Fruit fly (Drosophila melanogaster) whole organism, embryonic: ENCODE results near the gene comm.

ENCODE experiments used
- CG1602 ChIP-seq: fragments of 200-800 bp; sonication (Bioruptor generic); optimal IDR thresholded peaks from 3 replicates; lab custom pipeline; 2016; ENCODE audit warnings: missing biosample characterization, missing genetic modification characterization
- CG3163 ChIP-seq: fragments of 200-800 bp; sonication (Bioruptor generic); optimal IDR thresholded peaks from 3 replicates; lab custom pipeline; 2016; ENCODE audit warnings: missing biosample characterization, missing genetic modification characterization
- CG32767 ChIP-seq: fragments of 200-800 bp; sonication (Bioruptor generic); IDR thresholded peaks from 2 replicates; pipeline ENCODE4 v1.3.6; 2022; ENCODE audit warnings: missing biosample characterization, missing genetic modification characterization
- CG4404 ChIP-seq: fragments of 200-800 bp; sonication (Bioruptor generic); IDR thresholded peaks from 2 replicates; pipeline ENCODE4 v1.3.6; 2022; ENCODE audit warnings: missing biosample characterization, missing genetic modification characterization
- D ChIP-seq, 2 experiments: fragments of 200-800 bp in 1 of 2; fragments of >200 bp in 1 of 2; sonication (Bioruptor generic) in 1 of 2; optimal IDR thresholded peaks; 2 replicates in 1 of 2; 3 replicates in 1 of 2; lab custom pipeline; 2017; ENCODE audit warnings: mild to moderate bottlenecking in 1 of 2, missing biosample characterization in 1 of 2, missing genetic modification characterization in 1 of 2, missing genetic modification reagents in 1 of 2
- Dref ChIP-seq: fragments of 200-800 bp; sonication (Bioruptor generic); IDR thresholded peaks from 2 replicates; pipeline ENCODE4 v1.3.6; 2022; ENCODE audit warnings: missing biosample characterization, missing genetic modification characterization
- Rfx ChIP-seq: fragments of 200-800 bp; sonication (Bioruptor generic); IDR thresholded peaks from 2 replicates; pipeline ENCODE4 v1.3.6; 2022; ENCODE audit warnings: missing biosample characterization, missing genetic modification characterization
- ems ChIP-seq: fragments of 200-800 bp; sonication (Bioruptor generic); optimal IDR thresholded peaks from 3 replicates; lab custom pipeline; 2016; ENCODE audit warnings: missing biosample characterization, missing genetic modification characterization
- eve ChIP-seq, 2 experiments: fragments of >200 bp; optimal IDR thresholded peaks; 2 replicates each; lab custom pipeline; 2017; ENCODE audit warnings: missing biosample characterization in 2 of 2, missing genetic modification characterization in 2 of 2
- grau ChIP-seq: fragments of 200-800 bp; optimal IDR thresholded peaks from 3 replicates; lab custom pipeline; 2019; ENCODE audit warnings: missing biosample characterization, mild to moderate bottlenecking, missing genetic modification characterization, moderate library complexity
- ranshi ChIP-seq: fragments of 200-800 bp; sonication (Bioruptor generic); IDR thresholded peaks from 2 replicates; pipeline ENCODE4 v1.3.6; 2022; ENCODE audit warnings: missing biosample characterization, missing genetic modification characterization
- ttk ChIP-seq: fragments of 200-800 bp; sonication (Bioruptor generic); IDR thresholded peaks from 2 replicates; pipeline ENCODE4 v2.1.2; 2022; ENCODE audit warnings: missing biosample characterization, missing genetic modification characterization
- zf30C ChIP-seq: fragments of 200-800 bp; sonication (Bioruptor generic); optimal IDR thresholded peaks from 3 replicates; lab custom pipeline; 2018; ENCODE audit warnings: missing biosample characterization, mild to moderate bottlenecking, missing genetic modification characterization

comm gene

dm6 chr3L:15672800-15673199, 55.4 kb downstream of the comm start (continued):
- peak; percentile 51 for TF ChIP-seq grau (tag; lab: Kevin White, UChicago)
- no peak for TF ChIP-seq ranshi (GFP tag; lab: Robert Waterston, UW)
- no peak for TF ChIP-seq D (optimal IDR thresholded peaks at IDR 0.05; lab: Kevin White, UChicago)
- peak; percentile 49 for TF ChIP-seq D (GFP tag; optimal IDR thresholded peaks at IDR 0.05; lab: Kevin White, UChicago)
- TF ChIP-seq CG32767 = no peak
- no peak for TF ChIP-seq Rfx (GFP tag; lab: Robert Waterston, UW)
- no peak for TF ChIP-seq ttk (GFP tag; lab: Robert Waterston, UW)
- peak; percentile 19 for TF ChIP-seq zf30C (GFP tag; lab: Kevin White, UChicago)
- TF ChIP-seq ems (GFP tag; lab: Kevin White, UChicago) = no peak
- TF ChIP-seq CG3163 (GFP tag; lab: Kevin White, UChicago) = no peak
- TF ChIP-seq CG1602 (GFP tag; lab: Kevin White, UChicago) = peak; percentile 15
- peak; percentile 29; the same call in 1 of the 2 replicates for TF ChIP-seq CG4404 (GFP tag; lab: Robert Waterston, UW)
- peak in 1 of 2 experiments; percentile 27 for TF ChIP-seq eve (GFP tag; optimal IDR thresholded peaks at IDR 0.05; lab: Kevin White, UChicago)
- TF ChIP-seq Dref (GFP tag; lab: Robert Waterston, UW) = no peak
